Worm (Caenorhabditis elegans) whole organism, L2 larva: ENCODE results near the gene T28A11.16.

Experiments
- ceh-82 ChIP-seq: fragments of 150-350 bp; optimal IDR thresholded peaks from 2 replicates; lab custom pipeline; 2014; ENCODE audit warnings: missing biosample characterization, missing genetic modification characterization
- fos-1 ChIP-seq: fragments of 150-350 bp; optimal IDR thresholded peaks from 2 replicates; lab custom pipeline; 2014; ENCODE audit warnings: missing biosample characterization, missing genetic modification characterization
- lin-13 ChIP-seq: fragments of 150-350 bp; optimal IDR thresholded peaks from 2 replicates; lab custom pipeline; 2014; ENCODE audit warnings: missing biosample characterization, missing genetic modification reagents, missing genetic modification characterization
- lsy-2 ChIP-seq, 2 experiments: fragments of 150-350 bp in 1 of 2; sonication (generic microtip) in 1 of 2; optimal IDR thresholded peaks; 2 replicates each; lab custom pipeline; 2014 to 2017; ENCODE audit warnings: missing biosample characterization in 2 of 2, missing genetic modification characterization in 2 of 2
- nhr-12 ChIP-seq: fragments of 150-350 bp; optimal IDR thresholded peaks from 2 replicates; lab custom pipeline; 2014; ENCODE audit warnings: missing biosample characterization, missing genetic modification characterization
- nhr-237 ChIP-seq: fragments of 150-350 bp; optimal IDR thresholded peaks from 2 replicates; lab custom pipeline; 2014; ENCODE audit warnings: missing biosample characterization, missing genetic modification characterization
- unc-62 ChIP-seq: fragments of 150-350 bp; optimal IDR thresholded peaks from 2 replicates; lab custom pipeline; 2014; ENCODE audit warnings: missing biosample characterization, missing genetic modification reagents, missing genetic modification characterization

ce11 chrV:3301898-3302297 lies 42.9 kb upstream of the T28A11.16 start, which contains the start of gene srbc-1:
- TF ChIP-seq ceh-82 (tag; lab: Kevin White, UChicago) (no peak), nhr-237 (no peak), lsy-2 (tag; optimal IDR thresholded peaks at IDR 0.05; lab: Kevin White, UChicago) (no peak), fos-1 (tag; lab: Kevin White, UChicago) (no peak), lin-13 (GFP tag; lab: Kevin White, UChicago) (no peak), nhr-12 (tag; lab: Kevin White, UChicago) (no peak), unc-62 (GFP tag; lab: Kevin White, UChicago) (no peak)
